Worm (Caenorhabditis elegans): ENCODE measurements around the gene tsp-18.

ce11 chrII:5945818-5946217 lies 41.5 kb downstream of the tsp-18 start:
- no peak for TF ChIP-seq unc-130 (GFP tag; optimal IDR thresholded peaks at IDR 0.05)
- TF ChIP-seq lsy-27 (tag; optimal IDR thresholded peaks at IDR 0.05; ENCODE audit: borderline replicate concordance, insufficient read depth) = no peak
- no peak for TF ChIP-seq madf-6 (GFP tag; IDR thresholded peaks at IDR 0.05)
- TF ChIP-seq sea-2 (GFP tag; IDR thresholded peaks at IDR 0.05) = no peak
- no peak for TF ChIP-seq attf-6 (GFP tag; IDR thresholded peaks at IDR 0.05)
- no peak for TF ChIP-seq athp-1 (tag; optimal IDR thresholded peaks at IDR 0.05)
- no peak for TF ChIP-seq lsl-1 (GFP tag; optimal IDR thresholded peaks at IDR 0.05)
- no peak for TF ChIP-seq Y67H2A.10 (GFP tag; conservative IDR thresholded peaks at IDR 0.05)
- no peak for TF ChIP-seq dpff-1 (tag; optimal IDR thresholded peaks at IDR 0.05)
- no peak for TF ChIP-seq F23B12.7 (tag; optimal IDR thresholded peaks at IDR 0.05; ENCODE audit: insufficient read depth)

Measured in whole organism, young adult.